Worm (Caenorhabditis elegans) whole organism, mixed stage, embryonic: ENCODE measurements around the gene T16D1.1.

Source experiments
- M03D4.4 ChIP-seq: sonication (generic microtip); optimal IDR thresholded peaks from 2 replicates; lab custom pipeline; 2017; ENCODE audit warnings: mild to moderate bottlenecking, missing genetic modification characterization, missing compliant biosample characterization
- blmp-1 ChIP-seq: fragments of 150-350 bp; optimal IDR thresholded peaks from 2 replicates; lab custom pipeline; 2014; ENCODE audit warnings: missing biosample characterization, missing genetic modification characterization
- ceh-39 ChIP-seq: fragments of 150-350 bp; optimal IDR thresholded peaks from 2 replicates; lab custom pipeline; 2014; ENCODE audit warnings: missing biosample characterization, missing genetic modification characterization
- ceh-43 ChIP-seq: fragments of 200-800 bp; sonication (Bioruptor generic); optimal IDR thresholded peaks from 2 replicates; lab custom pipeline; 2018; ENCODE audit warnings: mild to moderate bottlenecking, missing genetic modification characterization, moderate library complexity, missing compliant biosample characterization
- ceh-83 ChIP-seq: fragments of 200-800 bp; sonication (Bioruptor generic); optimal IDR thresholded peaks from 2 replicates; lab custom pipeline; 2018; ENCODE audit warnings: mild to moderate bottlenecking, missing genetic modification characterization, missing compliant biosample characterization
- ces-1 ChIP-seq: fragments of 150-350 bp; optimal IDR thresholded peaks from 2 replicates; lab custom pipeline; 2014; ENCODE audit warnings: missing biosample characterization, missing genetic modification reagents, missing genetic modification characterization
- cnd-1 ChIP-seq: fragments of 200-800 bp; sonication (Bioruptor generic); optimal IDR thresholded peaks from 2 replicates; lab custom pipeline; 2018; ENCODE audit warnings: mild to moderate bottlenecking, missing genetic modification characterization, missing compliant biosample characterization
- drap-1 ChIP-seq: fragments of 200-800 bp; sonication (Bioruptor generic); optimal IDR thresholded peaks from 3 replicates; lab custom pipeline; 2018; ENCODE audit warnings: mild to moderate bottlenecking, missing genetic modification characterization, missing compliant biosample characterization
- elt-1 ChIP-seq: sonication (generic microtip); optimal IDR thresholded peaks from 2 replicates; lab custom pipeline; 2017; ENCODE audit warnings: missing genetic modification characterization, mild to moderate bottlenecking, missing compliant biosample characterization, antibody characterized with exemption, moderate library complexity, borderline replicate concordance; ENCODE audit not compliant: insufficient read depth
- elt-3 ChIP-seq: fragments of 150-350 bp; optimal IDR thresholded peaks from 2 replicates; lab custom pipeline; 2014; ENCODE audit warnings: missing biosample characterization, missing genetic modification characterization
- flh-1 ChIP-seq: fragments of 200-800 bp; sonication (Bioruptor generic); optimal IDR thresholded peaks from 2 replicates; lab custom pipeline; 2018; ENCODE audit warnings: mild to moderate bottlenecking, missing genetic modification characterization, moderate library complexity, missing compliant biosample characterization
- ham-2 ChIP-seq: fragments of 200-800 bp; sonication (Bioruptor generic); optimal IDR thresholded peaks from 2 replicates; lab custom pipeline; 2018; ENCODE audit warnings: mild to moderate bottlenecking, missing genetic modification characterization, missing compliant biosample characterization
- hlh-1 ChIP-seq: fragments of 150-350 bp; optimal IDR thresholded peaks from 2 replicates; lab custom pipeline; 2014; ENCODE audit warnings: missing biosample characterization, missing genetic modification reagents, missing genetic modification characterization
- lin-13 ChIP-seq: fragments of 150-350 bp; optimal IDR thresholded peaks from 2 replicates; lab custom pipeline; 2014; ENCODE audit warnings: missing biosample characterization, missing genetic modification characterization
- lin-32 ChIP-seq: fragments of 200-800 bp; sonication (Bioruptor generic); optimal IDR thresholded peaks from 2 replicates; lab custom pipeline; 2018; ENCODE audit warnings: mild to moderate bottlenecking, missing genetic modification characterization, missing compliant biosample characterization
- lsy-2 ChIP-seq: fragments of 150-350 bp; optimal IDR thresholded peaks from 2 replicates; lab custom pipeline; 2014; ENCODE audit warnings: missing biosample characterization, missing genetic modification characterization
- mab-5 ChIP-seq: fragments of 150-350 bp; optimal IDR thresholded peaks from 2 replicates; lab custom pipeline; 2014; ENCODE audit warnings: missing biosample characterization, missing genetic modification characterization
- nhr-12 ChIP-seq: fragments of 150-350 bp; optimal IDR thresholded peaks from 2 replicates; lab custom pipeline; 2014; ENCODE audit warnings: missing biosample characterization, missing genetic modification characterization
- nhr-2 ChIP-seq: fragments of 150-350 bp; optimal IDR thresholded peaks from 2 replicates; lab custom pipeline; 2014; ENCODE audit warnings: missing biosample characterization, missing genetic modification characterization
- nhr-237 ChIP-seq: fragments of 150-350 bp; optimal IDR thresholded peaks from 2 replicates; lab custom pipeline; 2014; ENCODE audit warnings: missing biosample characterization, missing genetic modification characterization
- nhr-28 ChIP-seq: fragments of 150-350 bp; optimal IDR thresholded peaks from 2 replicates; lab custom pipeline; 2014; ENCODE audit warnings: missing biosample characterization, missing genetic modification characterization
- nhr-76 ChIP-seq: sonication (generic microtip); optimal IDR thresholded peaks from 2 replicates; lab custom pipeline; 2017; ENCODE audit warnings: missing biosample characterization, missing genetic modification characterization
- pha-4 ChIP-seq: fragments of 150-350 bp; optimal IDR thresholded peaks from 2 replicates; lab custom pipeline; 2018; ENCODE audit warnings: missing biosample characterization, missing genetic modification reagents, missing genetic modification characterization
- sem-2 ChIP-seq: fragments of 200-800 bp; sonication (Bioruptor generic); optimal IDR thresholded peaks from 2 replicates; lab custom pipeline; 2018; ENCODE audit warnings: mild to moderate bottlenecking, missing genetic modification characterization, missing compliant biosample characterization
- snpc-4 ChIP-seq: fragments of 150-350 bp; optimal IDR thresholded peaks from 2 replicates; lab custom pipeline; 2014; ENCODE audit warnings: missing biosample characterization, missing genetic modification characterization
- tbx-8 ChIP-seq: fragments of 200-800 bp; sonication (Bioruptor generic); optimal IDR thresholded peaks from 2 replicates; lab custom pipeline; 2018; ENCODE audit warnings: mild to moderate bottlenecking, missing genetic modification characterization, moderate library complexity, missing compliant biosample characterization
- unc-39 ChIP-seq: fragments of 150-350 bp; optimal IDR thresholded peaks from 2 replicates; lab custom pipeline; 2014; ENCODE audit warnings: missing biosample characterization, missing genetic modification characterization
- unc-62 ChIP-seq: fragments of 150-350 bp; optimal IDR thresholded peaks from 2 replicates; lab custom pipeline; 2014; ENCODE audit warnings: missing biosample characterization, missing genetic modification reagents, missing genetic modification characterization

Gene T16D1.1

DNA sequence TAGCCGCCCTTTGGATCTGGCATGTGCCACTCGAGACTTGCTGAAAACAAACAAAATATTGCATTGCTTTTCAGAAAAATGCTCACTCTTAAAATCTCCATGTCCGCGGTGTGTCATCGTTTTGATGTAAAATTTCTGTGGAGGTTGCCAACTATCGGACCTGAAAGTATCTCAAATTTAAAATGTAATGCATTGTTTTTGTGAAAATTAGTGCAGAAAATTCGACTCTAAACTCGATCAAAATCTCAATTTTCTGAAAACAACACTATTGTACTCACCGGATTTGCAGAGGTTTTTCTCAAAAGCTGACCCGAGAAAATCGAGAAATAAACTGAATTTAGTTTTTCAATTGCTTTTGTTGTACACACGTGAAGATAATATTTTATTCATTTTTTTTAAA, at the start of gene T16D1.1:
T16D1.1 (minus strand) TSS at position 101 of the 400 bp plus-strand sequence.
- no peak for TF ChIP-seq hlh-1
- no peak for TF ChIP-seq elt-1 (tag; lab: Kevin White, UChicago)
- TF ChIP-seq snpc-4 (tag; lab: Kevin White, UChicago), result no peak
- no peak for TF ChIP-seq ceh-39 (tag; lab: Kevin White, UChicago)
- TF ChIP-seq, all 35 proteins: peak for 0

DNA sequence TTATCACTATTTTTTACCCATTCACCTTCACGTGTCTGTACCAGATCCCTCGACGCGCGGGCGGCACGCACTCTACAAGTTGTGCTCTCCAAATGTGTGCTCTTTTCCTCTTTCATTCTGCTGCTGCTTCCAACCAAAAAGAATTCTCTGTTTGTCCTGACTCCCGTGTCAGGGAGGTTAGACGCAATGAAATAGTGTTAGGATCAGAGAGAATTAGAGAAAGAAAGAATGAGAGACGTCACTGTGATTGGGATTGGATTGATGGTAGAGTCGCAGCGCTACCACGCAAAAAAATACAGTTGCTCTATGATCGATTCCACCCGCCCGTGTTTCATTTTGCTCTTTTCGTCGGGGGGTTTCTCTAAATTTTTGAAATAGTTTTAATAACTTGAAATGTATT, 49.6 kb upstream of the T16D1.1 start:
- no peak for TF ChIP-seq blmp-1 (tag; lab: Kevin White, UChicago)
- TF ChIP-seq lsy-2 (tag; lab: Kevin White, UChicago), result no peak
- no peak for TF ChIP-seq drap-1
- no peak for TF ChIP-seq ceh-43 (GFP tag; lab: Kevin White, UChicago)

DNA sequence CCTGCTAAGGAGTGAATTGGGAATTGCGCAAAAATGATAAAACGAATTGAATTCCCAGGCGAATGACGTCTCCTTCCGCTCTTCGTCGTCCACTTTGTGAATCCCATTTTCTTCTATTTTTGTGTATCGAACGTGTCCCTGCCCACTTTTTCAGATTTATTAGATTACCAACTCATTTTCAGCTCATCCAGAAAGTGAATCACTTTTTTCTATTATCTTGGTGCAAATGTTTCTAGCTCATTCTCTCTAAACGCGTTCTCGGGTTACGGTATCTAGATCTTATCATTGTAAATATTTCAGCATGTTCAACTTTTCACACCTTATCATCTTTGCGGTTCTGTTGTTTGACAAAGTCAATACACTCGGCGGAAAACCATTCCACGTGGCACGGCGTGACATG, 47.7 kb upstream of the T16D1.1 start, which contains the start of gene ZK622.5:
ZK622.5 (plus strand) TSS at position 301 of the 400 bp plus-strand sequence.
- TF ChIP-seq snpc-4 (tag; lab: Kevin White, UChicago) (no peak), lsy-2 (tag; lab: Kevin White, UChicago) (no peak), ceh-39 (tag; lab: Kevin White, UChicago) (no peak), hlh-1 (no peak), flh-1 (no peak), nhr-28 (no peak), ceh-83 (GFP tag; lab: Kevin White, UChicago) (no peak), sem-2 (GFP tag; lab: Kevin White, UChicago) (no peak), ces-1 (GFP tag; lab: Kevin White, UChicago) (no peak), cnd-1 (tag; lab: Kevin White, UChicago) (no peak), mab-5 (no peak), nhr-12 (no peak)

DNA sequence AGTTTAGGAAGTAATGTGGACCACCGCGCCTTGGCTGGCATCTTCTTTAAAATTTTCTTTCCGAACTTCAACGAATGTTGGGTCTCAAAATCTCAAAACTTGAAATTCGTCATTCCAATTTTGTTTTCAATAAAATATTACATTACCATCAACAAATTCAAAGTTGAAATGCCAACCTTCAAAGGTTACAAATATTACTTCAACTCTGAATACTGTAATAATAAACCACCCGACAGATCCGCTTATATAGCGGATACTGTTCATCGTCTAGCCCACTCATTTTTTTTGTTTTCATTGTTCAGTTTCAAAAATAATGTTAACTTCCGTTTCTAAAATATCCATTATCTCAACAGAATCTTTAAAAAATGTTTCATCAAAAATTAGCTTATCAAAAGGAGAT, 43.6 kb upstream of the T16D1.1 start, which contains the start of gene gur-5:
gur-5 (plus strand) TSS at position 301 of the 400 bp plus-strand sequence.
- TF ChIP-seq flh-1, result no peak
- no peak for TF ChIP-seq pha-4 (tag; lab: Kevin White, UChicago)
- TF ChIP-seq M03D4.4 (tag; lab: Kevin White, UChicago), result no peak
- TF ChIP-seq lin-32 (GFP tag; lab: Kevin White, UChicago), result no peak

DNA sequence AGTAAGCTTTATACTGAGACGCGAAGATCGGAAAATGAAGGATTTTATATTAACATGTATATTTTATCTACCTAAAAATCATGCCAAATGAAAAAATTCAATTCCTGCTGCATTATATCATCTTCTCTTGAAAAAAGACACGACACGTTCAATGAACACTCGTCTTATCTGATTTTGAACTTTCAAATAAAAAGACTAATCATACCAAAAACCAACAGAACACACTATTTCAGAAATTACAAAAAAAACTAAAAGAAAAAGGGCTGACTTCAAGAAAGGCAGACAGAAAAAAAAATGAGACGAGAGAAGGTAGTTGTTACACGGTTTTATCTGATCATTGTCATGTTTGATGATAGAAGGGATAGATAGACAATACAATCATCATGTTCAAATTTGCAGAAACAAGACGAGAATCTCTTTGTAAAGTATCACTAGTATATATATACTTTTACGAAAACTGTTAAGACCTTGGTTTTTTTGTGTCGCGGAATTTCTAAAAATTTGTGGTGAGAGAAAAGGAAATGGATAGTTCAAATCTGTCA, 41.4 kb upstream of the T16D1.1 start:
- no peak for TF ChIP-seq unc-62 (GFP tag; lab: Kevin White, UChicago)
- no peak for TF ChIP-seq tbx-8 (GFP tag; lab: Kevin White, UChicago)
- no peak for TF ChIP-seq mab-5
- no peak for TF ChIP-seq elt-1 (tag; lab: Kevin White, UChicago)
- TF ChIP-seq ceh-43 (GFP tag; lab: Kevin White, UChicago), result no peak

DNA sequence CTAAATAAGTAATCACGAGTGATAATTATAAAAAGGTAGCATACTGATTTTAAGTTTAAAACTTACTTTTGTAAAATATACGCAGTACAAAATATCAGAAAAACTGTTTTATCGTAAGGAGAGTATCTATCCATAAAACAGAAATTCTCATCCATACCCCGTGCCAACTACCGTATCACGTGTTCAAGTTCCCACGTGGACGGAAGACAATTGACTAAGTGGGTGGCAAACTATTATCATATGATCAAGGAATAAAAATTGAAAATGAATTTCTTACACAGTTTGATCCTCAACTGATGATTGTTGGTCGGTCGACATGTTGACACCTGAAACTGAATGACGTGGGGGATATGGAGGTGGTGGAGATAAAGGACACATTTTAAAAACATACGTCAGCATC, 40.7 kb upstream of the T16D1.1 start, which contains the start of gene pmt-1:
pmt-1 (minus strand) TSS at position 332 of the 400 bp plus-strand sequence.
- TF ChIP-seq tbx-8 (GFP tag; lab: Kevin White, UChicago) (no peak), elt-3 (no peak)

DNA sequence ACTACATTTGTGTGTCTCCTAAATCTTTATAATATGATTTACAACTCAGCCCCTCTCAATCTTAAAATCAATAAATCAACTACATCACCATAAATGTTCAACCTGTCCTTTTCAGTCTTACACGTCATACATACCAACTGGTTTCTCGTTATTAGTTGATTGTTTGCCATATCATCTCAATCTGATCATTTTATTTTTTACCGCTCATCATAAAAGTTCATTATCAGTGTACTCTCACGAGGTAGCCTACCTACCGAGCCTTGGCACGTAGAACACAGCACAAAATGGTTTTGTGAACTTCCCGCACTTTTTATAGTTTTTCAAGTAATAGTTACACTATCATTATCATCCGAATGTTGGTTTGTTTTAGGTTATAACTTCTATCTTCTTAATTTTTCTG, 39.7 kb upstream of the T16D1.1 start:
- TF ChIP-seq ham-2 (GFP tag; lab: Kevin White, UChicago) (no peak), nhr-12 (no peak), pha-4 (tag; lab: Kevin White, UChicago) (no peak), lin-32 (GFP tag; lab: Kevin White, UChicago) (no peak), nhr-237 (tag; lab: Kevin White, UChicago) (no peak), lin-13 (tag; lab: Kevin White, UChicago) (no peak), nhr-76 (no peak), unc-62 (GFP tag; lab: Kevin White, UChicago) (no peak), nhr-2 (no peak), sem-2 (GFP tag; lab: Kevin White, UChicago) (no peak), unc-39 (tag; lab: Kevin White, UChicago) (no peak)
